Fruit fly (Drosophila melanogaster) Kc167 (cell line): Measurements from ENCODE around the gene CG17192.

Experiments
- Myc ChIP-seq: fragments of >200 bp; optimal IDR thresholded peaks from 2 replicates; lab custom pipeline; 2017; ENCODE audit warnings: missing external identifiers
- Sin3A ChIP-seq: fragments of >200 bp; optimal IDR thresholded peaks from 2 replicates; lab custom pipeline; 2018; ENCODE audit warnings: missing external identifiers
- h ChIP-seq: fragments of >200 bp; optimal IDR thresholded peaks from 3 replicates; lab custom pipeline; 2018; ENCODE audit warnings: missing external identifiers
- insv ChIP-seq: fragments of >200 bp; optimal IDR thresholded peaks from 3 replicates; lab custom pipeline; 2018; ENCODE audit warnings: missing external identifiers
- psq ChIP-seq: fragments of >200 bp; optimal IDR thresholded peaks from 2 replicates; lab custom pipeline; 2017; ENCODE audit warnings: missing external identifiers
- ttk ChIP-seq: sonication (Bioruptor generic); optimal IDR thresholded peaks from 2 replicates; lab custom pipeline; 2017; ENCODE audit warnings: missing external identifiers

DNA sequence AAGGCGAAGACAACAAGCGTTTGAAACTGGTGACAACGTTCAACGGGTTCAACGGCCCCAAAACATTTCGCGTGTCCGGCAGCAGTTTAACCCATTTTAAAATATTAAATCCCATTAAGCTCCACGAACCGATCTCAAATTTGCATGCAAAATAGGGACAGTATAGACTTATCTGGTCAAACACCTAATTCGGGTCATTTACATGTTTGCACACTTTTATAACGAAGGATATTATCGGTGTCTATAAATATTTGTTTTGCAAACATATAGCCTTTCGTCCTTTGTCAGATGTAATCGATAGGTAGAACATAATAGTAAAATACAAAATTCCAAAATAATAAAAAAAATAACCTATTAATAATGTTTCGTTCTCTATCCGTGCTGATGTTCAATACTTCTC, 43.8 kb upstream of the CG17192 start, which contains the start of gene CG34292:
- TF ChIP-seq Sin3A (lab: Kevin White, UChicago): no peak
- no peak for TF ChIP-seq h (lab: Kevin White, UChicago)
- TF ChIP-seq Myc (lab: Kevin White, UChicago): no peak
- no peak for TF ChIP-seq ttk (lab: Kevin White, UChicago)
- no peak for TF ChIP-seq insv (lab: Kevin White, UChicago)
- TF ChIP-seq psq (lab: Kevin White, UChicago): no peak
